Fruit fly (Drosophila melanogaster): ENCODE results near the gene dpr3.

DNA sequence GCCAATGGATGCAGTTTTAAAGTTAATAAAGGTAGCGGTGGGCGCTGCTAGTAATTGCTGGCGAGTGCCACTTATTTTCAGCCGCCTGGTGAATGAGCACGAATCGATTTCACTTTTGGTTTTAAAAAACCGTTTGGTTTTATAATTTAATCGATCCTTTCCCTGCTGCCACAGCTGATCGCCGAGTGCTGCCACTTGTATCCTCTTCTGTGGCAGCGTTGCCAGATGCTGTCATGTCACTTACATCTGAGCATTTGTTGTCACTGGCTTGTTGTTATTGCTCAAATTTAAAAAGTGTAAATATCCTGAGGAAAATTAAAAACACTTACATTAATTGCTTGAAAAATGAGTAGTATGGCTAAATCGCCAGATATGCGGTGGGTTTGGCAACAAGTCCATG is 64.4 kb downstream of the dpr3 start, which contains the start of gene Kebab:
- TF ChIP-seq Hnf4 (GFP tag; optimal IDR thresholded peaks at IDR 0.05): no peak
- no peak for TF ChIP-seq psq (GFP tag; optimal IDR thresholded peaks at IDR 0.05)
- no peak for TF ChIP-seq jim (GFP tag; optimal IDR thresholded peaks at IDR 0.05)
- no peak for TF ChIP-seq ey (GFP tag; optimal IDR thresholded peaks at IDR 0.05)
- TF ChIP-seq Hr78 (GFP tag; optimal IDR thresholded peaks at IDR 0.05): no peak
- no peak for TF ChIP-seq Vsx2 (GFP tag; optimal IDR thresholded peaks at IDR 0.05; ENCODE audit: partially characterized antibody)
- no peak for TF ChIP-seq Myc (optimal IDR thresholded peaks at IDR 0.05)
- no peak for TF ChIP-seq CG9705 (GFP tag; optimal IDR thresholded peaks at IDR 0.05)
